Worm (Caenorhabditis elegans): ENCODE results near the gene K08D12.3.
A peak's percentile ranks its signal among the peaks of the same experiment; 100 is the strongest.

Gene K08D12.3

ce11 chrIV:1709695-1710315 lies at the start of gene K08D12.3, which contains the start of gene pbs-1:
K08D12.3 (plus strand) TSS chrIV:1710265.
pbs-1 (minus strand) TSS chrIV:1709745.
- TF ChIP-seq F13H6.1 (tag; optimal IDR thresholded peaks at IDR 0.05) (no peak), nfya-1 (tag; optimal IDR thresholded peaks at IDR 0.05) (peak; percentile 58), npax-4 (tag; optimal IDR thresholded peaks at IDR 0.05) (no peak), tbx-2 (tag; optimal IDR thresholded peaks at IDR 0.05) (peak; percentile 19), ceh-34 (tag; optimal IDR thresholded peaks at IDR 0.05) (no peak), hlh-30 (tag; optimal IDR thresholded peaks at IDR 0.05; ENCODE audit: insufficient read depth) (peak; percentile 6), lim-6 (tag; optimal IDR thresholded peaks at IDR 0.05) (no peak), elt-4 (tag; optimal IDR thresholded peaks at IDR 0.05) (no peak), sox-2 (GFP tag; IDR thresholded peaks at IDR 0.05) (no peak), unc-55 (GFP tag; optimal IDR thresholded peaks at IDR 0.05) (peak; percentile 44)

DNA sequence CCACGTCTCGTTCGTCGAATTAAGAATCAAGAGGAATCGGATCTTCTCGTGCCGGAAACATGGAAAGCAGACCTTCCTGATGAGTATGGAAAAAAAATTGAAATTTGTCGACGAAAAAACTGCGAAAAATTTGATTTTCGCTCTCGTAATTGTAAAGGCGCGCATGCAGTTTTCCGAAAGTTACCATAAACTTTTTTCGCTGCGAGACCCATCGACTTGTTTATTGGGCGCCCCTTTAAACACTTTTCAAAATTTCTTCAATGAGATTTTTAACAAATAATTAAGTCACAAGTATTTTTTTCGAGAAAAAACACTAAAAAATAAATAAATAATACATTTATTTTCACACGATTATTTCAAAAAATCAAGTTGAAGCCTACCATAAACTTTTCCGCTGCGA lies 49.3 kb upstream of the K08D12.3 start:
- TF ChIP-seq nfya-1 (tag; optimal IDR thresholded peaks at IDR 0.05) = no peak
- TF ChIP-seq ceh-48 (tag; optimal IDR thresholded peaks at IDR 0.05) = no peak
- TF ChIP-seq C38D4.7 (GFP tag; optimal IDR thresholded peaks at IDR 0.05) = no peak
- TF ChIP-seq elt-2 (tag; optimal IDR thresholded peaks at IDR 0.05) = no peak
- no peak for TF ChIP-seq fkh-6 (tag; optimal IDR thresholded peaks at IDR 0.05)
- TF ChIP-seq Y22D7AL.16 (tag; optimal IDR thresholded peaks at IDR 0.05) = no peak
- no peak for TF ChIP-seq F13H6.1 (tag; optimal IDR thresholded peaks at IDR 0.05)
- no peak for TF ChIP-seq ceh-14 (tag; optimal IDR thresholded peaks at IDR 0.05)
- TF ChIP-seq T23F11.4 (GFP tag; optimal IDR thresholded peaks at IDR 0.05) = no peak
- TF ChIP-seq sdc-2 (tag; optimal IDR thresholded peaks at IDR 0.05) = no peak
- no peak for TF ChIP-seq unc-3 (GFP tag; conservative IDR thresholded peaks at IDR 0.05)
- no peak for TF ChIP-seq unc-3 (tag; optimal IDR thresholded peaks at IDR 0.05)
- no peak for TF ChIP-seq C08G9.2 (tag; optimal IDR thresholded peaks at IDR 0.05)
- no peak for TF ChIP-seq ceh-6 (GFP tag; optimal IDR thresholded peaks at IDR 0.05)
- TF ChIP-seq rnt-1 (tag; optimal IDR thresholded peaks at IDR 0.05) = no peak
- no peak for TF ChIP-seq hlh-13 (GFP tag; optimal IDR thresholded peaks at IDR 0.05)
- no peak for TF ChIP-seq unc-86 (tag; optimal IDR thresholded peaks at IDR 0.05)
- TF ChIP-seq ttx-3 (tag; optimal IDR thresholded peaks at IDR 0.05) = no peak
- no peak for TF ChIP-seq unc-55 (GFP tag; optimal IDR thresholded peaks at IDR 0.05)
- TF ChIP-seq eyg-1 (tag; optimal IDR thresholded peaks at IDR 0.05) = no peak

DNA sequence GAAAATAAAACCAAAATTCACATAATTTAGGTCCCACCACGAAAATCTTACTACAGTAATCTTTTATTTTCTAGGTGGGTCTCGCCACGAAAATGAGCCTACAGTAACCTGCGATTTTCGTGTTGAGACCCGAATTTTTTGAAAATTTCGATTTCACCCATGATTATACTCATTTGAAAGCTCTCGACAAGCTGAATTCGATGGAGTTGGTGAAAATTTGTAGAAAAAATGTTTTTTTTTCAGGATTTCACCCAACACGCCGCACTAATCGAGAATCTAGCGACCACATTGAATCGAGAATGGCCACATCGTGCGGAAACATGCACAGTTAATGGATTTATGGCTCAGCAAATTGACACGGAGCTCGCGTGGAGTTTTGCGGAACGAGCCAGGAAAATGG lies 47.2 kb upstream of the K08D12.3 start:
- TF ChIP-seq elt-2 (tag; optimal IDR thresholded peaks at IDR 0.05) (no peak), C08G9.2 (tag; optimal IDR thresholded peaks at IDR 0.05) (no peak), ceh-45 (GFP tag; IDR thresholded peaks at IDR 0.05) (no peak), sox-2 (GFP tag; IDR thresholded peaks at IDR 0.05) (no peak), mec-3 (tag; optimal IDR thresholded peaks at IDR 0.05; ENCODE audit: borderline replicate concordance) (no peak), tbx-2 (tag; optimal IDR thresholded peaks at IDR 0.05) (no peak), ceh-30 (tag; optimal IDR thresholded peaks at IDR 0.05) (no peak), nfya-1 (tag; optimal IDR thresholded peaks at IDR 0.05) (no peak), fkh-6 (tag; optimal IDR thresholded peaks at IDR 0.05) (no peak), odd-2 (tag; optimal IDR thresholded peaks at IDR 0.05) (no peak), pat-9 (tag; optimal IDR thresholded peaks at IDR 0.05) (no peak), K09A11.1 (tag; optimal IDR thresholded peaks at IDR 0.05; ENCODE audit: insufficient read depth) (no peak), ztf-16 (tag; optimal IDR thresholded peaks at IDR 0.05) (no peak), ceh-48 (tag; optimal IDR thresholded peaks at IDR 0.05) (no peak), gmeb-2 (tag; optimal IDR thresholded peaks at IDR 0.05) (no peak), npax-4 (tag; optimal IDR thresholded peaks at IDR 0.05) (no peak)

DNA sequence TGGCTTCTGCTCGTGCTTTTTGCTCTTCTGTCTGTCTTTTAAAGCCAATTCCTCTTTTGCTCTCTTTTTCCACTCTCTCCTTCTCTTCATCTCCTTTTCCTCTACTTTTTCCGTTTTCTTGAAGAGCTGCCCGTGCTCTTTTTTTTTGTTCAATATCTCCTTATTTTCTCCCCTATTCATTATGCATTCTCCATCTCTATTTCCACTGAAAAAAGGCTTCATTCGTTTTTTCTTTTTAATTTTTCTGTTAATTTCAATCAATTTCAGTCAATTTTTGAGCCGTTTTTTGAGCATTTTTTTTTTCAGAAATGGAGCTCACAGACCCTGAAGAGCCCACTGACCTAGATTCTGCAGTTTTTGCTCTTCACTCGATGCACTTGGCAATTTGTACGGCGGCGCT lies 37.7 kb upstream of the K08D12.3 start, which contains the start of gene Y41D4B.1:
TSS of gene Y41D4B.1 (plus strand) at position 301 of the 400 bp plus-strand sequence.
- no peak for TF ChIP-seq hlh-30 (tag; optimal IDR thresholded peaks at IDR 0.05; ENCODE audit: insufficient read depth)
- no peak for TF ChIP-seq fkh-10 (GFP tag; optimal IDR thresholded peaks at IDR 0.05)
- TF ChIP-seq ceh-30 (tag; optimal IDR thresholded peaks at IDR 0.05) = no peak
- no peak for TF ChIP-seq odd-2 (tag; optimal IDR thresholded peaks at IDR 0.05)
- no peak for TF ChIP-seq unc-55 (GFP tag; optimal IDR thresholded peaks at IDR 0.05)
- no peak for TF ChIP-seq pat-9 (tag; optimal IDR thresholded peaks at IDR 0.05)
- TF ChIP-seq fkh-6 (tag; optimal IDR thresholded peaks at IDR 0.05) = no peak
- no peak for TF ChIP-seq nhr-232 (tag; optimal IDR thresholded peaks at IDR 0.05)
- no peak for TF ChIP-seq ahr-1 (tag; optimal IDR thresholded peaks at IDR 0.05)
- TF ChIP-seq hlh-8 (tag; optimal IDR thresholded peaks at IDR 0.05) = no peak
- TF ChIP-seq hlh-6 (tag; optimal IDR thresholded peaks at IDR 0.05) = no peak
- TF ChIP-seq eyg-1 (tag; optimal IDR thresholded peaks at IDR 0.05) = no peak
- no peak for TF ChIP-seq sox-4 (tag; optimal IDR thresholded peaks at IDR 0.05)
- TF ChIP-seq C08G9.2 (tag; optimal IDR thresholded peaks at IDR 0.05) = no peak
- TF ChIP-seq K02D7.2 (tag; optimal IDR thresholded peaks at IDR 0.05) = no peak
- no peak for TF ChIP-seq ceh-31 (tag; optimal IDR thresholded peaks at IDR 0.05)
- no peak for TF ChIP-seq sox-2 (GFP tag; IDR thresholded peaks at IDR 0.05)
- no peak for TF ChIP-seq mec-3 (tag; optimal IDR thresholded peaks at IDR 0.05; ENCODE audit: borderline replicate concordance)
- TF ChIP-seq pros-1 (tag; optimal IDR thresholded peaks at IDR 0.05) = no peak
- no peak for TF ChIP-seq elt-4 (tag; optimal IDR thresholded peaks at IDR 0.05)
